Fruit fly (Drosophila melanogaster) whole organism, prepupa: ENCODE results near the gene CG12617.

Experiments
- CG11294 ChIP-seq: fragments of 200-800 bp; sonication (Bioruptor generic); IDR thresholded peaks from 2 replicates; pipeline ENCODE4 v1.3.6; 2022; ENCODE audit warnings: missing biosample characterization, missing genetic modification characterization
- CG16779 ChIP-seq: fragments of 200-800 bp; sonication (Bioruptor generic); optimal IDR thresholded peaks from 3 replicates; lab custom pipeline; 2017; ENCODE audit warnings: missing biosample characterization, mild to moderate bottlenecking, missing genetic modification characterization
- CG4318 ChIP-seq: fragments of 200-800 bp; sonication (Bioruptor generic); optimal IDR thresholded peaks from 3 replicates; lab custom pipeline; 2017; ENCODE audit warnings: missing biosample characterization, mild to moderate bottlenecking, missing genetic modification characterization
- CG6808 ChIP-seq: fragments of 200-800 bp; sonication (Bioruptor generic); optimal IDR thresholded peaks from 3 replicates; lab custom pipeline; 2017; ENCODE audit warnings: missing biosample characterization, missing genetic modification characterization, mild to moderate bottlenecking, moderate library complexity, missing genetic modification reagents
- CG6854 ChIP-seq: fragments of 200-800 bp; sonication (Bioruptor generic); optimal IDR thresholded peaks from 2 replicates; lab custom pipeline; 2017; ENCODE audit warnings: missing biosample characterization, mild to moderate bottlenecking, missing genetic modification characterization
- CG8119 ChIP-seq: fragments of 200-800 bp; sonication (Bioruptor generic); IDR thresholded peaks from 3 replicates; pipeline ENCODE4 v1.3.6; 2022; ENCODE audit warnings: missing biosample characterization, missing genetic modification characterization
- CG8632 ChIP-seq: fragments of 200-800 bp; sonication (Bioruptor generic); optimal IDR thresholded peaks from 3 replicates; lab custom pipeline; 2016; ENCODE audit warnings: missing biosample characterization, missing genetic modification characterization
- Ets21C ChIP-seq: fragments of 200-800 bp; sonication (Bioruptor generic); optimal IDR thresholded peaks from 3 replicates; lab custom pipeline; 2016; ENCODE audit warnings: missing biosample characterization, missing genetic modification characterization
- Lpt ChIP-seq: fragments of 200-800 bp; sonication (Bioruptor generic); optimal IDR thresholded peaks from 3 replicates; lab custom pipeline; 2016; ENCODE audit warnings: missing biosample characterization, missing genetic modification characterization
- Smox ChIP-seq: fragments of 200-800 bp; sonication (Bioruptor generic); optimal IDR thresholded peaks from 3 replicates; lab custom pipeline; 2016; ENCODE audit warnings: missing biosample characterization, missing genetic modification characterization
- acj6 ChIP-seq: fragments of 200-800 bp; sonication (Bioruptor generic); optimal IDR thresholded peaks from 3 replicates; lab custom pipeline; 2016; ENCODE audit warnings: missing biosample characterization, missing genetic modification characterization
- lz ChIP-seq: fragments of 200-800 bp; sonication (Bioruptor generic); optimal IDR thresholded peaks from 3 replicates; lab custom pipeline; 2016; ENCODE audit warnings: missing biosample characterization, missing genetic modification characterization

- no peak for TF ChIP-seq CG8632 (GFP tag; lab: Kevin White, UChicago)
- no peak for TF ChIP-seq acj6 (GFP tag; lab: Kevin White, UChicago)
- no peak for TF ChIP-seq Ets21C
- no peak for TF ChIP-seq CG6808 (GFP tag; lab: Kevin White, UChicago)
- TF ChIP-seq CG4318 (GFP tag; lab: Kevin White, UChicago) = no peak
- TF ChIP-seq lz (GFP tag; lab: Kevin White, UChicago) = no peak
- TF ChIP-seq Lpt (GFP tag; lab: Kevin White, UChicago) = no peak
- no peak for TF ChIP-seq Smox (GFP tag; lab: Kevin White, UChicago)
- no peak for TF ChIP-seq CG16779 (tag; lab: Kevin White, UChicago)
- peak; percentile 65 for TF ChIP-seq CG6854 (GFP tag; lab: Kevin White, UChicago)
- peak; percentile 43; the same call in 2 of the 3 replicates for TF ChIP-seq CG8119 (GFP tag; lab: Robert Waterston, UW)
- no peak for TF ChIP-seq CG11294
Measured at dm6 chr2L:20310751-20311387, 16.4 kb downstream of the CG12617 start, which contains the start of gene spir.
